Fruit fly (Drosophila melanogaster) whole organism, embryonic: ENCODE measurements around the gene CG43135.

Experiments
- Bdp1 ChIP-seq: fragments of 200-800 bp; sonication (Bioruptor generic); optimal IDR thresholded peaks from 3 replicates; lab custom pipeline; 2016; ENCODE audit warnings: missing biosample characterization, missing genetic modification characterization
- CG10209 ChIP-seq: fragments of 200-800 bp; sonication (Bioruptor generic); optimal IDR thresholded peaks from 3 replicates; lab custom pipeline; 2017; ENCODE audit warnings: missing biosample characterization, mild to moderate bottlenecking, missing genetic modification characterization, missing genetic modification reagents
- CG10654 ChIP-seq: fragments of 200-800 bp; sonication (Bioruptor generic); optimal IDR thresholded peaks from 2 replicates; lab custom pipeline; 2016; ENCODE audit warnings: missing biosample characterization, missing genetic modification characterization
- CG10979 ChIP-seq: fragments of 200-800 bp; sonication (Bioruptor generic); optimal IDR thresholded peaks from 2 replicates; lab custom pipeline; 2018; ENCODE audit warnings: missing biosample characterization, mild to moderate bottlenecking, missing genetic modification characterization, moderate library complexity
- CG15011 ChIP-seq: fragments of 200-800 bp; sonication (Bioruptor generic); optimal IDR thresholded peaks from 3 replicates; lab custom pipeline; 2018; ENCODE audit warnings: missing biosample characterization, mild to moderate bottlenecking, missing genetic modification characterization
- CG15269 ChIP-seq: fragments of 200-800 bp; sonication (Bioruptor generic); optimal IDR thresholded peaks from 2 replicates; lab custom pipeline; 2018; ENCODE audit warnings: missing biosample characterization, mild to moderate bottlenecking, missing genetic modification characterization, moderate library complexity
- CG17568 ChIP-seq: fragments of 200-800 bp; sonication (Bioruptor generic); optimal IDR thresholded peaks from 2 replicates; lab custom pipeline; 2018; ENCODE audit warnings: missing biosample characterization, mild to moderate bottlenecking, missing genetic modification characterization, moderate library complexity
- CG18262 ChIP-seq: fragments of 200-800 bp; optimal IDR thresholded peaks from 3 replicates; lab custom pipeline; 2019; ENCODE audit warnings: missing biosample characterization, mild to moderate bottlenecking, missing genetic modification characterization, moderate library complexity
- CG2875 ChIP-seq: fragments of 200-800 bp; sonication (Bioruptor generic); optimal IDR thresholded peaks from 2 replicates; lab custom pipeline; 2017; ENCODE audit warnings: missing biosample characterization, mild to moderate bottlenecking, missing genetic modification characterization, missing genetic modification reagents
- CG31441 ChIP-seq: fragments of 200-800 bp; sonication (Bioruptor generic); IDR thresholded peaks from 2 replicates; pipeline ENCODE4 v1.3.6; 2022; ENCODE audit warnings: missing biosample characterization, missing genetic modification characterization
- CG3163 ChIP-seq: fragments of 200-800 bp; sonication (Bioruptor generic); optimal IDR thresholded peaks from 3 replicates; lab custom pipeline; 2016; ENCODE audit warnings: missing biosample characterization, missing genetic modification characterization
- CG3847 ChIP-seq: fragments of 200-800 bp; sonication (Bioruptor generic); IDR thresholded peaks from 2 replicates; pipeline ENCODE4 v1.3.6; 2022; ENCODE audit warnings: missing biosample characterization, missing genetic modification characterization
- CG4854 ChIP-seq: fragments of 200-800 bp; sonication (Bioruptor generic); optimal IDR thresholded peaks from 2 replicates; lab custom pipeline; 2016; ENCODE audit warnings: missing biosample characterization, missing genetic modification characterization, inconsistent platforms
- CG5180 ChIP-seq: fragments of 200-800 bp; sonication (Bioruptor generic); optimal IDR thresholded peaks from 3 replicates; lab custom pipeline; 2017; ENCODE audit warnings: missing biosample characterization, missing genetic modification characterization, mild to moderate bottlenecking, moderate library complexity, missing genetic modification reagents
- CG8388 ChIP-seq: fragments of 200-800 bp; sonication (Bioruptor generic); optimal IDR thresholded peaks from 2 replicates; lab custom pipeline; 2019; ENCODE audit warnings: missing biosample characterization, mild to moderate bottlenecking, missing genetic modification characterization, moderate library complexity
- CkIIα-i1 ChIP-seq: fragments of 200-800 bp; sonication (Bioruptor generic); IDR thresholded peaks from 2 replicates; pipeline ENCODE4 v1.3.6; 2022; ENCODE audit warnings: missing biosample characterization, missing genetic modification characterization
- CrebB ChIP-seq: fragments of 200-800 bp; sonication (Bioruptor generic); optimal IDR thresholded peaks from 3 replicates; lab custom pipeline; 2018; ENCODE audit warnings: missing biosample characterization, mild to moderate bottlenecking, missing genetic modification characterization
- E2f2 ChIP-seq: fragments of 200-800 bp; sonication (Bioruptor generic); IDR thresholded peaks from 2 replicates; pipeline ENCODE4 v1.3.6; 2022; ENCODE audit warnings: missing biosample characterization, missing genetic modification characterization
- Eip74EF ChIP-seq, 2 experiments: fragments of 200-800 bp in 1 of 2; fragments of >200 bp in 1 of 2; sonication (Bioruptor generic) in 1 of 2; optimal IDR thresholded peaks; 2 replicates each; lab custom pipeline; 2017 to 2019; ENCODE audit warnings: missing biosample characterization in 2 of 2, missing genetic modification characterization in 2 of 2, mild to moderate bottlenecking in 1 of 2, moderate library complexity in 1 of 2
- HmgZ ChIP-seq: fragments of 200-800 bp; sonication (Bioruptor generic); optimal IDR thresholded peaks from 2 replicates; lab custom pipeline; 2018; ENCODE audit warnings: missing biosample characterization, mild to moderate bottlenecking, missing genetic modification characterization
- Hmx ChIP-seq: fragments of 200-800 bp; sonication (Bioruptor generic); optimal IDR thresholded peaks from 2 replicates; lab custom pipeline; 2016; ENCODE audit warnings: missing biosample characterization, missing genetic modification characterization
- Jarid2 ChIP-seq: fragments of 200-800 bp; sonication (Bioruptor generic); optimal IDR thresholded peaks from 3 replicates; lab custom pipeline; 2017; ENCODE audit warnings: mild to moderate bottlenecking, missing biosample characterization, missing genetic modification reagents, missing genetic modification characterization
- Kr ChIP-seq: fragments of 200-800 bp; sonication (Bioruptor generic); optimal IDR thresholded peaks from 2 replicates; lab custom pipeline; 2017; ENCODE audit warnings: missing biosample characterization, mild to moderate bottlenecking, missing genetic modification characterization
- MESR4 ChIP-seq: fragments of 200-800 bp; sonication (Bioruptor generic); optimal IDR thresholded peaks from 2 replicates; lab custom pipeline; 2018; ENCODE audit warnings: missing biosample characterization, mild to moderate bottlenecking, missing genetic modification characterization, moderate library complexity
- Max ChIP-seq: fragments of 200-800 bp; sonication (Bioruptor generic); optimal IDR thresholded peaks from 2 replicates; lab custom pipeline; 2016; ENCODE audit warnings: missing biosample characterization, mild to moderate bottlenecking, missing genetic modification characterization
- Med ChIP-seq: fragments of 200-800 bp; sonication (Bioruptor generic); peaks from one replicate; lab custom pipeline; 2016; ENCODE audit warnings: missing biosample characterization, missing genetic modification characterization, mild to moderate bottlenecking, inconsistent platforms, moderate library complexity
- Nf-YB ChIP-seq: fragments of 200-800 bp; sonication (Bioruptor generic); optimal IDR thresholded peaks from 3 replicates; lab custom pipeline; 2019; ENCODE audit warnings: missing biosample characterization, mild to moderate bottlenecking, missing genetic modification characterization, moderate library complexity
- Oaz ChIP-seq: fragments of 200-800 bp; sonication (Bioruptor generic); IDR thresholded peaks from 2 replicates; pipeline ENCODE4 v1.3.6; 2022; ENCODE audit warnings: missing biosample characterization, missing genetic modification characterization
- aop ChIP-seq: fragments of 200-800 bp; sonication (Bioruptor generic); IDR thresholded peaks from 2 replicates; pipeline ENCODE4 v1.3.6; 2022; ENCODE audit warnings: missing biosample characterization, missing genetic modification characterization
- caup ChIP-seq: fragments of 200-800 bp; sonication (Bioruptor generic); optimal IDR thresholded peaks from 3 replicates; lab custom pipeline; 2017; ENCODE audit warnings: missing biosample characterization, mild to moderate bottlenecking, missing genetic modification characterization, moderate library complexity; ENCODE audit not compliant: severe bottlenecking
- chm ChIP-seq: fragments of 200-800 bp; sonication (Bioruptor generic); IDR thresholded peaks from 2 replicates; pipeline ENCODE4 v1.3.6; 2022; ENCODE audit warnings: missing biosample characterization, missing genetic modification characterization
- fru ChIP-seq: fragments of >200 bp; optimal IDR thresholded peaks from 2 replicates; lab custom pipeline; 2017
- gce ChIP-seq: fragments of 200-800 bp; sonication (Bioruptor generic); IDR thresholded peaks from 3 replicates; pipeline ENCODE4 v1.3.6; 2022; ENCODE audit warnings: missing biosample characterization, missing genetic modification characterization
- gcm ChIP-seq: fragments of 200-800 bp; sonication (Bioruptor generic); optimal IDR thresholded peaks from 2 replicates; lab custom pipeline; 2019; ENCODE audit warnings: missing biosample characterization, mild to moderate bottlenecking, missing genetic modification characterization, moderate library complexity
- lilli ChIP-seq: fragments of 200-800 bp; sonication (Bioruptor generic); optimal IDR thresholded peaks from 3 replicates; lab custom pipeline; 2016; ENCODE audit warnings: missing biosample characterization, missing genetic modification characterization
- nerfin-2 ChIP-seq: fragments of 200-800 bp; sonication (Bioruptor generic); IDR thresholded peaks from 2 replicates; pipeline ENCODE4 v1.3.6; 2022; ENCODE audit warnings: missing biosample characterization, missing genetic modification characterization; ENCODE audit not compliant: partially characterized antibody
- odd ChIP-seq: fragments of 200-800 bp; sonication (Bioruptor generic); optimal IDR thresholded peaks from 2 replicates; lab custom pipeline; 2017; ENCODE audit warnings: missing biosample characterization, mild to moderate bottlenecking, missing genetic modification characterization
- otp ChIP-seq: fragments of 200-800 bp; sonication (Bioruptor generic); IDR thresholded peaks from 3 replicates; pipeline ENCODE4, ENCODE4 v1.3.6; 2022; ENCODE audit warnings: missing biosample characterization, missing genetic modification characterization
- rib ChIP-seq: fragments of 200-800 bp; sonication (Bioruptor generic); IDR thresholded peaks from 2 replicates; pipeline ENCODE4 v1.3.6; 2022; ENCODE audit warnings: missing biosample characterization, missing genetic modification characterization
- sc ChIP-seq, 3 experiments: fragments of >200 bp in 2 of 3; fragments of 200-800 bp in 1 of 3; sonication (Bioruptor generic) in 1 of 3; optimal IDR thresholded peaks; 2 replicates in 2 of 3; 3 replicates in 1 of 3; lab custom pipeline; 2017; ENCODE audit warnings: mild to moderate bottlenecking in 1 of 3, missing biosample characterization in 1 of 3, missing genetic modification characterization in 1 of 3, missing genetic modification reagents in 1 of 3
- seq ChIP-seq: fragments of 200-800 bp; sonication (Bioruptor generic); IDR thresholded peaks from 2 replicates; pipeline ENCODE4 v1.3.6; 2022; ENCODE audit warnings: missing biosample characterization, missing genetic modification characterization
- stwl ChIP-seq: fragments of 200-800 bp; sonication (Bioruptor generic); optimal IDR thresholded peaks from 3 replicates; lab custom pipeline; 2018; ENCODE audit warnings: missing biosample characterization, mild to moderate bottlenecking, missing genetic modification characterization, moderate library complexity
- sug ChIP-seq: fragments of 200-800 bp; optimal IDR thresholded peaks from 2 replicates; lab custom pipeline; 2019; ENCODE audit warnings: missing biosample characterization, mild to moderate bottlenecking, missing genetic modification characterization, moderate library complexity
- trem ChIP-seq: fragments of 200-800 bp; optimal IDR thresholded peaks from 3 replicates; lab custom pipeline; 2019; ENCODE audit warnings: missing biosample characterization, mild to moderate bottlenecking, missing genetic modification characterization, moderate library complexity
- ttk ChIP-seq: fragments of 200-800 bp; sonication (Bioruptor generic); IDR thresholded peaks from 2 replicates; pipeline ENCODE4 v2.1.2; 2022; ENCODE audit warnings: missing biosample characterization, missing genetic modification characterization
- twi ChIP-seq: fragments of 200-800 bp; optimal IDR thresholded peaks from 2 replicates; lab custom pipeline; 2019; ENCODE audit warnings: missing biosample characterization, mild to moderate bottlenecking, missing genetic modification characterization, moderate library complexity
- vnd ChIP-seq: fragments of 200-800 bp; sonication (Bioruptor generic); IDR thresholded peaks from 3 replicates; pipeline ENCODE4 v1.3.6; 2022; ENCODE audit warnings: missing biosample characterization, missing genetic modification characterization; ENCODE audit not compliant: partially characterized antibody
- zen ChIP-seq: fragments of 200-800 bp; sonication (Bioruptor generic); optimal IDR thresholded peaks from 3 replicates; lab custom pipeline; 2018; ENCODE audit warnings: missing biosample characterization, mild to moderate bottlenecking, missing genetic modification characterization, moderate library complexity
- zf30C ChIP-seq: fragments of 200-800 bp; sonication (Bioruptor generic); optimal IDR thresholded peaks from 3 replicates; lab custom pipeline; 2018; ENCODE audit warnings: missing biosample characterization, mild to moderate bottlenecking, missing genetic modification characterization

CG43135 gene

dm6 chrX:4202235-4202794 lies 45.9 kb upstream of the CG43135 start (continued):
- TF ChIP-seq CG10979 (no peak), CG15269 (tag; lab: Kevin White, UChicago) (peak; percentile 41), Eip74EF (GFP tag; optimal IDR thresholded peaks at IDR 0.05; lab: Kevin White, UChicago) (peak in 1 of 2 experiments; percentile 2), CG15011 (GFP tag; lab: Kevin White, UChicago) (peak; percentile 46), CG17568 (peak; percentile 80), CrebB (peak; percentile 68), zen (peak; percentile 34), vnd (no peak), sug (tag; lab: Kevin White, UChicago) (peak; percentile 52), gcm (peak; percentile 46), seq (0 out of 2 replicates have a peak, but pooled peaks have one; percentile 12), aop (GFP tag; lab: Robert Waterston, UW) (no peak), Bdp1 (GFP tag; lab: Kevin White, UChicago) (no peak), Kr (peak; percentile 30), trem (tag; lab: Kevin White, UChicago) (no peak), ttk (no peak), CG3163 (GFP tag; lab: Kevin White, UChicago) (no peak), zf30C (GFP tag; lab: Kevin White, UChicago) (no peak), CG4854 (GFP tag; lab: Kevin White, UChicago) (no peak), twi (tag; lab: Kevin White, UChicago) (peak; percentile 32), gce (GFP tag; lab: Robert Waterston, UW) (no peak), Oaz (no peak), CG18262 (tag; lab: Kevin White, UChicago) (peak; percentile 43), CG5180 (GFP tag; lab: Kevin White, UChicago) (peak; percentile 52), lilli (GFP tag; lab: Kevin White, UChicago) (no peak), HmgZ (tag; lab: Kevin White, UChicago) (peak; percentile 35), stwl (tag; lab: Kevin White, UChicago) (peak; percentile 8), E2f2 (GFP tag; lab: Robert Waterston, UW) (no peak), chm (GFP tag; lab: Robert Waterston, UW) (0 out of 2 replicates have a peak, but pooled peaks have one; percentile 8), nerfin-2 (GFP tag; lab: Robert Waterston, UW) (no peak), Med (GFP tag; lab: Kevin White, UChicago) (peak; percentile 88), odd (peak; percentile 59), CG3847 (GFP tag; lab: Robert Waterston, UW) (no peak), rib (GFP tag; lab: Robert Waterston, UW) (no peak), Max (GFP tag; lab: Kevin White, UChicago) (no peak), MESR4 (GFP tag; lab: Kevin White, UChicago) (no peak), CG2875 (GFP tag; lab: Kevin White, UChicago) (peak; percentile 32), CG8388 (no peak), otp (GFP tag; lab: Robert Waterston, UW) (0 out of 3 replicates have a peak, but pooled peaks have one; percentile 20), Jarid2 (GFP tag; lab: Kevin White, UChicago) (peak; percentile 8), Nf-YB (peak; percentile 39), fru (no peak), caup (GFP tag; lab: Kevin White, UChicago) (peak; percentile 63), CG10209 (peak; percentile 50), CkIIα-i1 (GFP tag; lab: Robert Waterston, UW) (no peak), sc (optimal IDR thresholded peaks at IDR 0.05; lab: Kevin White, UChicago) (no peak), sc (GFP tag; optimal IDR thresholded peaks at IDR 0.05; lab: Kevin White, UChicago) (peak; percentile 35), CG31441 (peak; percentile 37; the same call in 1 of the 2 replicates), Hmx (GFP tag; lab: Kevin White, UChicago) (no peak), CG10654 (no peak)
